Fruit fly (Drosophila melanogaster) whole organism, embryonic: ENCODE results near the gene CG6788.

Source experiments
- CG10209 ChIP-seq: fragments of 200-800 bp; sonication (Bioruptor generic); optimal IDR thresholded peaks from 3 replicates; lab custom pipeline; 2017; ENCODE audit warnings: missing biosample characterization, mild to moderate bottlenecking, missing genetic modification characterization, missing genetic modification reagents
- CG12942 ChIP-seq: fragments of 200-800 bp; sonication (Bioruptor generic); optimal IDR thresholded peaks from 3 replicates; lab custom pipeline; 2016; ENCODE audit warnings: missing biosample characterization, missing genetic modification characterization
- Six4 ChIP-seq: fragments of 200-800 bp; sonication (Bioruptor generic); optimal IDR thresholded peaks from 2 replicates; lab custom pipeline; 2016; ENCODE audit warnings: missing biosample characterization, missing genetic modification characterization
- dimm ChIP-seq: fragments of 200-800 bp; sonication (Bioruptor generic); IDR thresholded peaks from 2 replicates; pipeline ENCODE4 v1.3.6; 2022; ENCODE audit warnings: missing biosample characterization, missing genetic modification characterization
- gsb ChIP-seq: fragments of 200-800 bp; sonication (Bioruptor generic); IDR thresholded peaks from 2 replicates; pipeline ENCODE4 v1.3.6; 2022; ENCODE audit warnings: missing biosample characterization, missing genetic modification characterization
- mirr ChIP-seq: fragments of 200-800 bp; sonication (Bioruptor generic); optimal IDR thresholded peaks from 3 replicates; lab custom pipeline; 2018; ENCODE audit warnings: missing biosample characterization, mild to moderate bottlenecking, missing genetic modification characterization
- nau ChIP-seq: fragments of 200-800 bp; sonication (Bioruptor generic); optimal IDR thresholded peaks from 3 replicates; lab custom pipeline; 2017; ENCODE audit warnings: missing biosample characterization, mild to moderate bottlenecking, missing genetic modification characterization, missing genetic modification reagents
- pan ChIP-seq, 4 experiments: fragments of >200 bp in 3 of 4; fragments of 200-800 bp in 1 of 4; sonication (Bioruptor generic) in 1 of 4; optimal IDR thresholded peaks in 3 of 4; IDR thresholded peaks in 1 of 4; 2 replicates each; pipeline versions ENCODE4 v1.3.6 to Lab custom; 2017 to 2022; ENCODE audit warnings: missing biosample characterization in 2 of 4, missing genetic modification characterization in 2 of 4, mixed read lengths in 1 of 4
- pum ChIP-seq: fragments of 200-800 bp; sonication (Bioruptor generic); optimal IDR thresholded peaks from 2 replicates; lab custom pipeline; 2016; ENCODE audit warnings: missing biosample characterization, missing genetic modification characterization
- sob ChIP-seq: fragments of 200-800 bp; sonication (Bioruptor generic); IDR thresholded peaks from 2 replicates; pipeline ENCODE4 v1.3.6; 2022; ENCODE audit warnings: missing biosample characterization, missing genetic modification characterization
- ttk ChIP-seq: fragments of 200-800 bp; sonication (Bioruptor generic); IDR thresholded peaks from 2 replicates; pipeline ENCODE4 v2.1.2; 2022; ENCODE audit warnings: missing biosample characterization, missing genetic modification characterization
- vvl ChIP-seq: fragments of 200-800 bp; sonication (Bioruptor generic); IDR thresholded peaks from 2 replicates; pipeline ENCODE4 v1.3.6; 2022; ENCODE audit warnings: missing biosample characterization, missing genetic modification characterization

dm6 chrX:17873329-17873728 is 14.6 kb upstream of the CG6788 start:
- TF ChIP-seq nau (no peak), CG12942 (no peak), dimm (GFP tag; lab: Robert Waterston, UW) (no peak), mirr (GFP tag; lab: Kevin White, UChicago) (no peak), ttk (GFP tag; lab: Robert Waterston, UW) (no peak), pum (GFP tag; lab: Kevin White, UChicago) (no peak), gsb (GFP tag; lab: Robert Waterston, UW) (no peak), pan (optimal IDR thresholded peaks at IDR 0.05; lab: Kevin White, UChicago) (no peak), pan (GFP tag; optimal IDR thresholded peaks at IDR 0.05 in 1 of 2, IDR thresholded peaks at IDR 0.05 in 1 of 2) (no peak), sob (no peak), CG10209 (GFP tag; lab: Kevin White, UChicago) (no peak), Six4 (GFP tag; lab: Kevin White, UChicago) (no peak), vvl (no peak)
